Worm (Caenorhabditis elegans): ENCODE results near the gene F17E9.5.

DNA sequence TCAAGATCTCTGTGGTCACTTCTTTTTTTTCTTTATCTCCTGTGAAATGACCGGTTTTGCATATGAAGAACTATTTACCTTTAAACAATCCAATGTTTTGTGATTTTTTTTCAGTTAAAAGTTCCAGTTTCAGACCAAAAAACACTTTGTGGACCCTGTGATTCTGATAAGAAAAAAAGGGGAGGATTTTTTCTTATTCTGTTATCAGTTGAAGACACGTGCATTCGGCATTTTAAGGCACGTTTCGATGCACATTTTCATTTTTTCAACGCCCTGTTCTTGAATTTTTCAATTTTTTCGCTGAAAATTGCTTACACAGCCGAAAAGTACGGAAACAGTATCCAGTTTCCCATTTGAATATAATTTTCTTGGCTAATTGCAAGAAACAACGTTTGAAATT is 20.7 kb downstream of the F17E9.5 start, which contains the start of gene aagr-1:
- TF ChIP-seq nhr-237 (tag; optimal IDR thresholded peaks at IDR 0.05): no peak
- no peak for TF ChIP-seq egl-27 (tag; optimal IDR thresholded peaks at IDR 0.05)
- TF ChIP-seq nhr-11 (tag; optimal IDR thresholded peaks at IDR 0.05): no peak
- TF ChIP-seq swsn-7 (tag; optimal IDR thresholded peaks at IDR 0.05): no peak
- no peak for TF ChIP-seq lsy-2 (tag; optimal IDR thresholded peaks at IDR 0.05)
- no peak for TF ChIP-seq grh-1 (GFP tag; IDR thresholded peaks at IDR 0.05)
- no peak for TF ChIP-seq lin-13 (GFP tag; optimal IDR thresholded peaks at IDR 0.05)
- no peak for TF ChIP-seq unc-30 (tag; optimal IDR thresholded peaks at IDR 0.05)
- no peak for TF ChIP-seq nhr-28 (tag; optimal IDR thresholded peaks at IDR 0.05)
- TF ChIP-seq blmp-1 (tag; optimal IDR thresholded peaks at IDR 0.05): no peak
- TF ChIP-seq unc-62 (GFP tag; optimal IDR thresholded peaks at IDR 0.05): no peak
- no peak for TF ChIP-seq ama-1 (optimal IDR thresholded peaks at IDR 0.05)
- TF ChIP-seq mdl-1 (tag; optimal IDR thresholded peaks at IDR 0.05): no peak
- no peak for TF ChIP-seq ceh-82 (tag; optimal IDR thresholded peaks at IDR 0.05)
